Worm (Caenorhabditis elegans) whole organism, young adult: ENCODE results near the gene F47B8.14.

Experiments used
- B0261.1 ChIP-seq: sonication (generic microtip); optimal IDR thresholded peaks from 2 replicates; lab custom pipeline; 2016; ENCODE audit warnings: mild to moderate bottlenecking, missing genetic modification characterization, moderate library complexity, missing compliant biosample characterization
- C17E4.6 ChIP-seq: fragments of 200-800 bp; sonication (Bioruptor generic); IDR thresholded peaks from 2 replicates; pipeline ENCODE4 v1.3.6; 2022; ENCODE audit warnings: missing genetic modification reagents, missing genetic modification characterization, missing compliant biosample characterization
- F23B12.7 ChIP-seq: sonication (generic microtip); optimal IDR thresholded peaks from 2 replicates; lab custom pipeline; 2017; ENCODE audit warnings: missing genetic modification characterization, mild to moderate bottlenecking, missing compliant biosample characterization, antibody characterized with exemption, moderate library complexity; ENCODE audit not compliant: insufficient read depth
- ama-1 ChIP-seq, 3 experiments: fragments of 150-350 bp in 1 of 3; sonication (generic microtip) in 2 of 3; optimal IDR thresholded peaks; 2 replicates each; lab custom pipeline; 2014 to 2018; ENCODE audit warnings: missing biosample characterization in 2 of 3, missing genetic modification characterization in 2 of 3, missing genetic modification reagents in 2 of 3
- chd-7 ChIP-seq: sonication (generic microtip); optimal IDR thresholded peaks from 2 replicates; lab custom pipeline; 2016; ENCODE audit warnings: mild to moderate bottlenecking, missing genetic modification characterization, moderate library complexity, missing compliant biosample characterization
- egl-44 ChIP-seq: fragments of 200-800 bp; sonication (Bioruptor generic); IDR thresholded peaks from 2 replicates; pipeline ENCODE4 v1.3.6; 2022; ENCODE audit warnings: missing genetic modification reagents, missing genetic modification characterization, missing compliant biosample characterization
- hmg-1.2 ChIP-seq: fragments of 200-800 bp; sonication (Bioruptor generic); IDR thresholded peaks from 2 replicates; pipeline ENCODE4 v1.3.6; 2022; ENCODE audit warnings: missing genetic modification reagents, missing genetic modification characterization, missing compliant biosample characterization
- lin-35 ChIP-seq, 3 experiments: fragments of 150-350 bp in 2 of 3; sonication (generic microtip) in 1 of 3; optimal IDR thresholded peaks; 2 replicates each; lab custom pipeline; 2014 to 2018; ENCODE audit warnings: missing biosample characterization in 3 of 3, missing genetic modification characterization in 3 of 3, missing genetic modification reagents in 3 of 3
- pha-4 ChIP-seq: fragments of 150-350 bp; sonication (generic microtip); optimal IDR thresholded peaks from 2 replicates; lab custom pipeline; 2014; ENCODE audit warnings: missing biosample characterization, missing genetic modification reagents, missing genetic modification characterization
- snpc-1.1 ChIP-seq: sonication (generic microtip); optimal IDR thresholded peaks from 2 replicates; lab custom pipeline; 2017; ENCODE audit warnings: missing genetic modification characterization, mild to moderate bottlenecking, missing compliant biosample characterization, antibody characterized with exemption, moderate library complexity, missing genotype, missing genetic modification reagents; ENCODE audit not compliant: insufficient read depth
- snpc-3.4 ChIP-seq: sonication (generic microtip); optimal IDR thresholded peaks from 2 replicates; lab custom pipeline; 2017; ENCODE audit warnings: missing genetic modification characterization, mild to moderate bottlenecking, missing compliant biosample characterization, antibody characterized with exemption, moderate library complexity, missing genotype, missing genetic modification reagents

- TF ChIP-seq hmg-1.2 (GFP tag; lab: Robert Waterston, UW), result no peak
- no peak for TF ChIP-seq B0261.1
- no peak for TF ChIP-seq egl-44
- TF ChIP-seq snpc-1.1 (tag; lab: Kevin White, UChicago), result no peak
- TF ChIP-seq C17E4.6, result no peak
- TF ChIP-seq ama-1 (optimal IDR thresholded peaks at IDR 0.05; lab: Kevin White, UChicago), result no peak
- no peak for TF ChIP-seq ama-1 (GFP tag; optimal IDR thresholded peaks at IDR 0.05; lab: Kevin White, UChicago)
- TF ChIP-seq F23B12.7 (tag; lab: Kevin White, UChicago), result no peak
- no peak for TF ChIP-seq chd-7
- TF ChIP-seq pha-4, result no peak
- peak; percentile 25 for TF ChIP-seq snpc-3.4 (tag; lab: Kevin White, UChicago)
- no peak for TF ChIP-seq lin-35 (GFP tag; optimal IDR thresholded peaks at IDR 0.05; lab: Kevin White, UChicago)
Measured at ce11 chrV:14350498-14350897, 30.2 kb downstream of the F47B8.14 start.
